Worm (Caenorhabditis elegans) whole organism, mixed stage, embryonic: ENCODE data around the gene ltah-1.2.

Source experiments
- elt-1 ChIP-seq: sonication (generic microtip); optimal IDR thresholded peaks from 2 replicates; lab custom pipeline; 2017; ENCODE audit warnings: missing genetic modification characterization, mild to moderate bottlenecking, missing compliant biosample characterization, antibody characterized with exemption, moderate library complexity, borderline replicate concordance; ENCODE audit not compliant: insufficient read depth
- lin-32 ChIP-seq: fragments of 200-800 bp; sonication (Bioruptor generic); optimal IDR thresholded peaks from 2 replicates; lab custom pipeline; 2018; ENCODE audit warnings: mild to moderate bottlenecking, missing genetic modification characterization, missing compliant biosample characterization
- mep-1 ChIP-seq: fragments of 150-350 bp; optimal IDR thresholded peaks from 2 replicates; lab custom pipeline; 2017; ENCODE audit warnings: missing biosample characterization, missing genetic modification reagents, missing genetic modification characterization, inconsistent platforms
- nhr-12 ChIP-seq: fragments of 150-350 bp; optimal IDR thresholded peaks from 2 replicates; lab custom pipeline; 2014; ENCODE audit warnings: missing biosample characterization, missing genetic modification characterization
- nhr-237 ChIP-seq: fragments of 150-350 bp; optimal IDR thresholded peaks from 2 replicates; lab custom pipeline; 2014; ENCODE audit warnings: missing biosample characterization, missing genetic modification characterization
- nhr-28 ChIP-seq: fragments of 150-350 bp; optimal IDR thresholded peaks from 2 replicates; lab custom pipeline; 2014; ENCODE audit warnings: missing biosample characterization, missing genetic modification characterization
- nhr-76 ChIP-seq: sonication (generic microtip); optimal IDR thresholded peaks from 2 replicates; lab custom pipeline; 2017; ENCODE audit warnings: missing biosample characterization, missing genetic modification characterization
- pha-4 ChIP-seq: fragments of 150-350 bp; optimal IDR thresholded peaks from 2 replicates; lab custom pipeline; 2018; ENCODE audit warnings: missing biosample characterization, missing genetic modification reagents, missing genetic modification characterization
- snpc-4 ChIP-seq: fragments of 150-350 bp; optimal IDR thresholded peaks from 2 replicates; lab custom pipeline; 2014; ENCODE audit warnings: missing biosample characterization, missing genetic modification characterization
- unc-39 ChIP-seq: fragments of 150-350 bp; optimal IDR thresholded peaks from 2 replicates; lab custom pipeline; 2014; ENCODE audit warnings: missing biosample characterization, missing genetic modification characterization
- unc-62 ChIP-seq: fragments of 150-350 bp; optimal IDR thresholded peaks from 2 replicates; lab custom pipeline; 2014; ENCODE audit warnings: missing biosample characterization, missing genetic modification reagents, missing genetic modification characterization

- no peak for TF ChIP-seq lin-32 (GFP tag; lab: Kevin White, UChicago)
- TF ChIP-seq snpc-4 (tag; lab: Kevin White, UChicago), result no peak
- no peak for TF ChIP-seq elt-1 (tag; lab: Kevin White, UChicago)
- TF ChIP-seq nhr-28 (tag; lab: Kevin White, UChicago), result no peak
- no peak for TF ChIP-seq mep-1 (tag; lab: Kevin White, UChicago)
- TF ChIP-seq nhr-237, result no peak
- no peak for TF ChIP-seq nhr-12
- TF ChIP-seq unc-62 (GFP tag; lab: Kevin White, UChicago), result no peak
- TF ChIP-seq unc-39 (tag; lab: Kevin White, UChicago), result no peak
- TF ChIP-seq nhr-76 (tag; lab: Kevin White, UChicago), result no peak
- no peak for TF ChIP-seq pha-4 (tag; lab: Kevin White, UChicago)
Measured at ce11 chrIV:3604104-3604503, 8.8 kb downstream of the ltah-1.2 start.
